Worm (Caenorhabditis elegans) whole organism, L4 larva: Measurements from ENCODE around the gene btb-7.
A peak's percentile ranks its signal among the peaks of the same experiment; 100 is the strongest.

Experiments
- F44E2.7 ChIP-seq: fragments of 200-800 bp; sonication (Bioruptor generic); IDR thresholded peaks from 2 replicates; pipeline ENCODE4 v2.1.2; 2022; ENCODE audit warnings: missing genetic modification characterization, missing compliant biosample characterization
- F49E8.2 ChIP-seq: sonication (generic microtip); optimal IDR thresholded peaks from 2 replicates; lab custom pipeline; 2016; ENCODE audit warnings: missing compliant biosample characterization, mild to moderate bottlenecking, missing genetic modification characterization, borderline replicate concordance
- R02D3.7 ChIP-seq: fragments of 150-350 bp; sonication (generic microtip); optimal IDR thresholded peaks from 3 replicates; lab custom pipeline; 2014; ENCODE audit warnings: missing biosample characterization, missing genetic modification characterization
- ZK546.5 ChIP-seq, 2 experiments: sonication (generic microtip); optimal IDR thresholded peaks; 2 replicates each; lab custom pipeline; 2017; ENCODE audit warnings: missing biosample characterization in 2 of 2, missing genetic modification characterization in 2 of 2
- aha-1 ChIP-seq: fragments of 150-350 bp; peaks from one replicate; lab custom pipeline; 2014; ENCODE audit warnings: missing biosample characterization, missing genetic modification characterization
- attf-4 ChIP-seq: sonication (generic microtip); optimal IDR thresholded peaks from 3 replicates; lab custom pipeline; 2017; ENCODE audit warnings: missing biosample characterization, missing genetic modification characterization
- ceh-44 ChIP-seq: fragments of 200-800 bp; sonication (Bioruptor generic); IDR thresholded peaks from 2 replicates; pipeline ENCODE4 v1.3.6; 2022; ENCODE audit warnings: missing genetic modification reagents, missing genetic modification characterization, missing compliant biosample characterization
- ceh-62 ChIP-seq: sonication (generic microtip); optimal IDR thresholded peaks from 2 replicates; lab custom pipeline; 2017; ENCODE audit warnings: missing biosample characterization, missing genetic modification characterization
- cey-2 ChIP-seq: sonication (generic microtip); optimal IDR thresholded peaks from 3 replicates; lab custom pipeline; 2017; ENCODE audit warnings: missing genetic modification characterization, mild to moderate bottlenecking, missing compliant biosample characterization, antibody characterized with exemption, borderline replicate concordance; ENCODE audit not compliant: insufficient read depth
- daf-12 ChIP-seq: fragments of 150-350 bp; optimal IDR thresholded peaks from 2 replicates; lab custom pipeline; 2014; ENCODE audit warnings: missing biosample characterization, missing genetic modification reagents, missing genetic modification characterization
- dpl-1 ChIP-seq: fragments of 150-350 bp; optimal IDR thresholded peaks from 2 replicates; lab custom pipeline; 2014; ENCODE audit warnings: missing biosample characterization, missing genetic modification reagents, missing genetic modification characterization
- duxl-1 ChIP-seq: sonication (generic microtip); optimal IDR thresholded peaks from 2 replicates; lab custom pipeline; 2016; ENCODE audit warnings: mild to moderate bottlenecking, missing genetic modification characterization, moderate library complexity, missing compliant biosample characterization; ENCODE audit not compliant: poor library complexity
- egl-27 ChIP-seq: sonication (generic microtip); optimal IDR thresholded peaks from 3 replicates; lab custom pipeline; 2017; ENCODE audit warnings: missing biosample characterization, missing genetic modification reagents, missing genetic modification characterization
- fos-1 ChIP-seq: fragments of 150-350 bp; optimal IDR thresholded peaks from 2 replicates; lab custom pipeline; 2014; ENCODE audit warnings: missing biosample characterization, missing genetic modification characterization
- hlh-11 ChIP-seq: fragments of 200-800 bp; sonication (Bioruptor generic); optimal IDR thresholded peaks from 2 replicates; lab custom pipeline; 2018; ENCODE audit warnings: mild to moderate bottlenecking, missing genetic modification characterization, missing compliant biosample characterization
- jun-1 ChIP-seq: fragments of 150-350 bp; optimal IDR thresholded peaks from 2 replicates; lab custom pipeline; 2014; ENCODE audit warnings: missing biosample characterization, missing genetic modification reagents, missing genetic modification characterization
- lim-7 ChIP-seq: fragments of 200-800 bp; sonication (Bioruptor generic); IDR thresholded peaks from 2 replicates; pipeline ENCODE4 v1.3.6; 2022; ENCODE audit warnings: missing genetic modification characterization, missing compliant biosample characterization
- lin-1 ChIP-seq: fragments of 200-800 bp; sonication (Bioruptor generic); IDR thresholded peaks from 2 replicates; pipeline ENCODE4 v1.3.6; 2022; ENCODE audit warnings: missing genetic modification reagents, missing genetic modification characterization, missing compliant biosample characterization
- lin-15B ChIP-seq: fragments of 150-350 bp; sonication (generic microtip); optimal IDR thresholded peaks from 3 replicates; lab custom pipeline; 2014; ENCODE audit warnings: missing biosample characterization, missing genetic modification characterization
- lin-38 ChIP-seq: fragments of 200-800 bp; sonication (Bioruptor generic); IDR thresholded peaks from 2 replicates; pipeline ENCODE4 v1.3.6; 2022; ENCODE audit warnings: missing genetic modification reagents, missing genetic modification characterization, missing compliant biosample characterization
- lir-3 ChIP-seq: sonication (generic microtip); optimal IDR thresholded peaks from 2 replicates; lab custom pipeline; 2016; ENCODE audit warnings: mild to moderate bottlenecking, missing genetic modification characterization, missing compliant biosample characterization
- lsy-2 ChIP-seq, 2 experiments: fragments of 150-350 bp in 1 of 2; sonication (generic microtip) in 1 of 2; optimal IDR thresholded peaks; 2 replicates each; lab custom pipeline; 2014 to 2017; ENCODE audit warnings: missing biosample characterization in 2 of 2, missing genetic modification characterization in 2 of 2
- mes-2 ChIP-seq: sonication (generic microtip); optimal IDR thresholded peaks from 2 replicates; lab custom pipeline; 2016; ENCODE audit warnings: missing genotype, mild to moderate bottlenecking, missing genetic modification characterization, missing compliant biosample characterization; ENCODE audit not compliant: poor library complexity, severe bottlenecking
- nhr-111 ChIP-seq: fragments of 200-800 bp; sonication (Bioruptor generic); optimal IDR thresholded peaks from 2 replicates; lab custom pipeline; 2018; ENCODE audit warnings: mild to moderate bottlenecking, missing genetic modification characterization, missing compliant biosample characterization
- nhr-25 ChIP-seq: sonication (generic microtip); optimal IDR thresholded peaks from 2 replicates; lab custom pipeline; 2017; ENCODE audit warnings: missing genetic modification characterization, mild to moderate bottlenecking, missing compliant biosample characterization, antibody characterized with exemption, moderate library complexity, borderline replicate concordance; ENCODE audit not compliant: insufficient read depth
- nhr-28 ChIP-seq: fragments of 150-350 bp; optimal IDR thresholded peaks from 2 replicates; lab custom pipeline; 2014; ENCODE audit warnings: missing biosample characterization, missing genetic modification characterization
- pha-4 ChIP-seq, 2 experiments: fragments of 150-350 bp in 1 of 2; fragments of 200-800 bp in 1 of 2; sonication (Bioruptor generic) in 1 of 2; IDR thresholded peaks in 1 of 2; optimal IDR thresholded peaks in 1 of 2; 2 replicates each; pipeline versions ENCODE4 v1.3.6 to Lab custom; 2014 to 2022; ENCODE audit warnings: missing genetic modification characterization in 2 of 2, missing genetic modification reagents in 2 of 2, missing biosample characterization in 1 of 2, missing compliant biosample characterization in 1 of 2
- snpc-4 ChIP-seq: fragments of 150-350 bp; optimal IDR thresholded peaks from 2 replicates; lab custom pipeline; 2014; ENCODE audit warnings: missing biosample characterization, missing genetic modification characterization
- tag-97 ChIP-seq: fragments of 200-800 bp; sonication (Bioruptor generic); IDR thresholded peaks from 2 replicates; pipeline ENCODE4 v1.3.6; 2022; ENCODE audit warnings: missing genetic modification characterization, missing compliant biosample characterization
- unc-62 ChIP-seq, 3 experiments: fragments of 150-350 bp in 1 of 3; sonication (generic microtip); optimal IDR thresholded peaks in 2 of 3; peaks in 1 of 3; 1 replicate in 1 of 3; 2 replicates in 2 of 3; lab custom pipeline; 2014 to 2017; ENCODE audit warnings: missing biosample characterization in 3 of 3, missing genetic modification characterization in 3 of 3, missing genetic modification reagents in 3 of 3, missing genotype in 1 of 3
- ztf-11 ChIP-seq: fragments of 150-350 bp; optimal IDR thresholded peaks from 2 replicates; lab custom pipeline; 2014; ENCODE audit warnings: missing biosample characterization, missing genetic modification characterization

The btb-7 gene

DNA sequence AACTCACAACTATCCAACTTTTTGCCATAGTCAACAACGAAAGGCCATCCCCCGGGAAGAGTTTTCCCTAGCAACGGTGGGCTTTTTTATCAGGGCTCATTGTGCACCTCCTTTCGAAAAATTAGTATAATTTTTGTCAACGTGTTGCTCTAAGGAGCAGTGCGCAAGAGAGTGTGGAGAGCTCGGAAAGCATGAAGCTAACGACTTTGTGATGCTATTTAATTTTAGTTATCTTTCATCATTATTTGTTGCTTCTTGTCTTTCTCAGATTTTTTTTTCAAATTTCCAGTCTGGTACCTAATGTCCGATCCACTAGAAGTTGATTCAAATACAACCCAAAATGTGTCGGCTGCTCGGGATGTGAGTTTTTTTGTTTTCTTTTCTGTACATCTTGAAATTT lies 17.1 kb downstream of the btb-7 start, which contains the start of gene ceh-81:
TSS of gene ceh-81 (plus strand) at position 301 of the 400 bp plus-strand sequence.
- TF ChIP-seq unc-62 (GFP tag; optimal IDR thresholded peaks at IDR 0.05 in 1 of 2; lab: Kevin White, UChicago) (peak in 1 of 2 experiments; percentile 23), unc-62 (tag; optimal IDR thresholded peaks at IDR 0.05; lab: Kevin White, UChicago) (no peak), ZK546.5 (tag; optimal IDR thresholded peaks at IDR 0.05; lab: Kevin White, UChicago) (no peak)
- TF ChIP-seq, all 104 proteins: peak for 1

DNA sequence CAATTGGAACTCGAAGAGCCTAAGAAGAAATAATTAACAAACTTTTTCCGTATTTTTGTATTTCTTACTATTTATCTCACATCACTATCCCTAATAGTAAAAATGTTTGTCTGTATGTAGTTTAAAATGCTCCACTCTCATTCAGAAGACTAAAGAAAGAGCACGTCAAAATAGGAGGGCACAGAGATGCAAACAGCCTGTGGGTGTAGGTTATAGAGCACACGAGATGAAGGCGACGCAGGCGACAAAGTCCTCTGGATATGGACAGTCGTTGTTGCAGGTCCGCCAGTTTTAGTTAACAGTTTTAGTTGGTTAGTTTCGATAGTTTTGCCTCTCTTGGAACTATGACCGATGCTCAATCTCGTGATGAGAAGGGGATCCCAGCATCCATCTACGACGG lies 18.9 kb downstream of the btb-7 start, which contains the start of gene ceh-82:
TSS of gene ceh-82 (plus strand) at position 301 of the 400 bp plus-strand sequence.
- TF ChIP-seq ceh-44, result no peak
- TF ChIP-seq ztf-11 (tag; lab: Kevin White, UChicago), result no peak
- no peak for TF ChIP-seq lin-38
- no peak for TF ChIP-seq lir-3 (tag; lab: Kevin White, UChicago)
- no peak for TF ChIP-seq ceh-62 (tag; lab: Kevin White, UChicago)
- TF ChIP-seq attf-4 (tag; lab: Kevin White, UChicago), result no peak
- TF ChIP-seq duxl-1 (tag; lab: Kevin White, UChicago), result no peak
- TF ChIP-seq lsy-2 (tag; optimal IDR thresholded peaks at IDR 0.05; lab: Kevin White, UChicago), result no peak
- no peak for TF ChIP-seq snpc-4
- TF ChIP-seq dpl-1 (GFP tag; lab: Kevin White, UChicago), result no peak
- no peak for TF ChIP-seq pha-4 (GFP tag; IDR thresholded peaks at IDR 0.05; lab: Robert Waterston, UW)
- no peak for TF ChIP-seq pha-4 (tag; optimal IDR thresholded peaks at IDR 0.05; lab: Kevin White, UChicago)
- no peak for TF ChIP-seq F44E2.7 (GFP tag; lab: Robert Waterston, UW)
- no peak for TF ChIP-seq jun-1 (tag; lab: Kevin White, UChicago)
- no peak for TF ChIP-seq mes-2 (tag; lab: Kevin White, UChicago)
- no peak for TF ChIP-seq nhr-111
- no peak for TF ChIP-seq F49E8.2
- TF ChIP-seq aha-1 (tag; lab: Kevin White, UChicago), result no peak
- TF ChIP-seq fos-1 (tag; lab: Kevin White, UChicago), result no peak

DNA sequence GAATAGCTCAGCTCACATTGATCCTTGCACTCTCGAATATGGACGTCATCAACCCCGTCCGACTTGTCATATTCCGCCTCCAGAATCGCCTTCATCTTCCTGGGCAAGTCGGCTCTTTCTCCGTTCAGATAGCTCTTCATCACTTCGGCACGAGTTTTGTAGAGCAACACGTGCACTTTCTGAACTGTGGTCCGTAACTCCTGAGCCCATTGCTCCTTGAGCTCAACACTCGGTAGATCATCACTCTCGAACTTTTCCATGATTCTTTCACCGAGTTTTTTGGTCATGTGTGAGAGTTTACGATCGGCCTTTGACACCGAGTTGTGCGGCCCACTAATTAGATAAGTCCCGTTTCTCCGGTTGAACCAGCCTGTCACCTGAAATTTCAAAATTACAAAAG lies 22.1 kb downstream of the btb-7 start:
- TF ChIP-seq lin-1 (GFP tag; lab: Robert Waterston, UW), result no peak
- no peak for TF ChIP-seq tag-97 (GFP tag; lab: Robert Waterston, UW)
- TF ChIP-seq cey-2 (tag; lab: Kevin White, UChicago), result no peak
- no peak for TF ChIP-seq R02D3.7 (tag; lab: Kevin White, UChicago)
- TF ChIP-seq unc-62 (GFP tag; optimal IDR thresholded peaks at IDR 0.05 in 1 of 2; lab: Kevin White, UChicago), result peak in 1 of 2 experiments; percentile 96
- TF ChIP-seq unc-62 (tag; optimal IDR thresholded peaks at IDR 0.05; lab: Kevin White, UChicago), result no peak

DNA sequence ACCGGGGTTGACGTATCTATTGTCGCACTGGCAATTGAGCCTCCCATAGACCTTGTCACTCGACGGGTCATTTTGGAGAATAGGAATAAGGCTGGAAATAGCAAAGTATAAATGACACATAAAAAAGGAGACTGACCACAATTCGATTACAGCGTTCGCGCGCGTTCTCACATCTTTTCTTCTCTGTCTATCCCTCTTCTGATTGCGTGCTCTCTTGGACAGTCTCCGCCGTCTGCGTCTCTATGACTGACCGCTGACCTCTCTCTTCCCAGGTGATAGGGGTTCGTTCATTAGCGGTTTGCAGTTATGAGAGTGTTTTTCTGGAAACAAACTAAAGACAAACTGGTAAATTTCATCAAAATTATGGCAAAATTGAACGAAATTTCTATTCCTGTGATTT lies 23.3 kb downstream of the btb-7 start, which contains the start of gene ceh-83:
TSS of gene ceh-83 (minus strand) at position 181 of the 400 bp plus-strand sequence.
- TF ChIP-seq lin-15B (tag; lab: Kevin White, UChicago) (no peak), F44E2.7 (GFP tag; lab: Robert Waterston, UW) (no peak), unc-62 (GFP tag; optimal IDR thresholded peaks at IDR 0.05 in 1 of 2; lab: Kevin White, UChicago) (peak in 1 of 2 experiments; percentile 34), unc-62 (tag; optimal IDR thresholded peaks at IDR 0.05; lab: Kevin White, UChicago) (no peak), duxl-1 (tag; lab: Kevin White, UChicago) (peak; percentile 98), daf-12 (tag; lab: Kevin White, UChicago) (no peak), aha-1 (tag; lab: Kevin White, UChicago) (no peak), hlh-11 (tag; lab: Kevin White, UChicago) (peak; percentile 50), egl-27 (tag; lab: Kevin White, UChicago) (no peak), nhr-25 (tag; lab: Kevin White, UChicago) (no peak), nhr-28 (tag; lab: Kevin White, UChicago) (peak; percentile 13)

DNA sequence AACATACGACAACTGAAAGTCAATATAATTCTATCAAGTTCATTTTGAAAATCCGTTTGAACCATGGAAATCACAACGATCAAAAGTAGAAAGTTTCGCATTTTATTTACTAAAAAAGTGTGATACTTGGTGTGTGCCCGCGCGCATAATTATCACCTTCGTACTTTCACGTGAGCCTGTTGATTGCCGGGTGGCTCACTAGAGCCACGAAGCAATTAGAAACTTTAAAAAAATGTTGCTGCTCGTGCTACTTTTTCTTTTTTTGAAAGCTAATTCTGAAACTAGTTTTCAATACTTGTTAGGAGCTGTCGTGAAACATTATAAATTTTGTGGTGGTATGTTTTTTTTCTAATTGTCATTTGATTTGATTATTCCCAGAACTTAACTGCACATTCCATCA lies 25.8 kb downstream of the btb-7 start, which contains the start of the genes irld-9 and irld-33:
TSS of gene irld-9 (minus strand) at position 101 of the 400 bp plus-strand sequence.
TSS of gene irld-33 (plus strand) at position 209 of the 400 bp plus-strand sequence.
- TF ChIP-seq lim-7 (GFP tag; lab: Robert Waterston, UW) (no peak), aha-1 (tag; lab: Kevin White, UChicago) (peak; percentile 68)
